Worm (Caenorhabditis elegans): ENCODE measurements around the gene T24H7.2.

DNA sequence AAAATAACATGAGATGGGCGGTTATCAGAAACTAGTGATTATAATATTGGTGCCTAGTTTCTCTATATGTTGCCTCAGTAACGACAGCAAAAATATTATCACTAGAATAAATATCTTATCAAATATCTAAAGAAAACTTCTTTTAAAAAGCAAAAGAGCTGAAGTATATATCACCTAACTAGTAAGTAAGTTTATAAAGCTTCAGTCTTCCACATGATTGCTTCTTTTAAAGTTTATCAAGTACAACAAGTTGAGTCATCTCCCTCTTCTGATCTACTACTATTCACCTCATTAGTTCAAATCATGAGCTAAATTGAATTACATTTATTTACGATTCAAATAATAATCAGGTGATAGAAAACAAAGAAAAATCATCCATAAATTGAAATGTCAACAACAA lies 41.0 kb downstream of the T24H7.2 start:
- TF ChIP-seq mab-5 (tag; optimal IDR thresholded peaks at IDR 0.05) (no peak), ceh-43 (GFP tag; optimal IDR thresholded peaks at IDR 0.05) (no peak), mls-2 (tag; optimal IDR thresholded peaks at IDR 0.05) (no peak), ceh-39 (tag; optimal IDR thresholded peaks at IDR 0.05) (no peak), lsy-2 (tag; optimal IDR thresholded peaks at IDR 0.05) (no peak), mep-1 (tag; optimal IDR thresholded peaks at IDR 0.05) (no peak), nhr-28 (tag; optimal IDR thresholded peaks at IDR 0.05) (no peak), hlh-1 (tag; optimal IDR thresholded peaks at IDR 0.05) (no peak), nhr-76 (tag; optimal IDR thresholded peaks at IDR 0.05) (no peak), nhr-237 (tag; optimal IDR thresholded peaks at IDR 0.05) (no peak), blmp-1 (tag; optimal IDR thresholded peaks at IDR 0.05) (no peak), pha-4 (tag; optimal IDR thresholded peaks at IDR 0.05) (no peak), unc-39 (tag; optimal IDR thresholded peaks at IDR 0.05) (no peak), snpc-4 (tag; optimal IDR thresholded peaks at IDR 0.05) (no peak)
